Worm (Caenorhabditis elegans) whole organism, young adult: Measurements from ENCODE around the gene R07B7.8.

Source experiments
- B0019.2 ChIP-seq: fragments of 200-800 bp; sonication (Bioruptor generic); conservative IDR thresholded peaks from 2 replicates; pipeline ENCODE4 v1.3.6; 2022; ENCODE audit warnings: missing genetic modification reagents, missing genetic modification characterization, missing compliant biosample characterization
- B0035.1 ChIP-seq: sonication (generic microtip); optimal IDR thresholded peaks from 2 replicates; lab custom pipeline; 2016; ENCODE audit warnings: missing genetic modification characterization, mild to moderate bottlenecking, missing compliant biosample characterization, missing genotype, missing genetic modification reagents
- F33H1.4 ChIP-seq: fragments of 200-800 bp; sonication (Bioruptor generic); IDR thresholded peaks from 2 replicates; pipeline ENCODE4 v1.3.6; 2022; ENCODE audit warnings: missing genetic modification reagents, missing genetic modification characterization, missing compliant biosample characterization
- F39B2.1 ChIP-seq: fragments of 200-800 bp; sonication (Bioruptor generic); IDR thresholded peaks from 2 replicates; pipeline ENCODE4 v1.3.6; 2022; ENCODE audit warnings: missing genetic modification reagents, missing genetic modification characterization, missing compliant biosample characterization
- F49E8.2 ChIP-seq: sonication (generic microtip); optimal IDR thresholded peaks from 3 replicates; lab custom pipeline; 2017; ENCODE audit warnings: missing genetic modification characterization, mild to moderate bottlenecking, missing compliant biosample characterization, antibody characterized with exemption, moderate library complexity; ENCODE audit not compliant: insufficient read depth
- F57A8.1 ChIP-seq: fragments of 200-800 bp; sonication (Bioruptor generic); optimal IDR thresholded peaks from 2 replicates; lab custom pipeline; 2018; ENCODE audit warnings: mild to moderate bottlenecking, missing genetic modification characterization, moderate library complexity, missing compliant biosample characterization
- K12H6.12 ChIP-seq: fragments of 200-800 bp; sonication (Bioruptor generic); optimal IDR thresholded peaks from 2 replicates; lab custom pipeline; 2018; ENCODE audit warnings: mild to moderate bottlenecking, missing genetic modification characterization, missing compliant biosample characterization
- Y53G8AR.9 ChIP-seq: fragments of 200-800 bp; sonication (Bioruptor generic); conservative IDR thresholded peaks from 2 replicates; pipeline ENCODE4 v1.3.6; 2022; ENCODE audit warnings: missing genetic modification reagents, missing genetic modification characterization, missing compliant biosample characterization
- ZK185.1 ChIP-seq: sonication (generic microtip); optimal IDR thresholded peaks from 2 replicates; lab custom pipeline; 2016; ENCODE audit warnings: mild to moderate bottlenecking, missing genetic modification characterization, missing compliant biosample characterization; ENCODE audit not compliant: poor library complexity, severe bottlenecking
- akir-1 ChIP-seq: fragments of 200-800 bp; sonication (Bioruptor generic); optimal IDR thresholded peaks from 2 replicates; lab custom pipeline; 2018; ENCODE audit warnings: mild to moderate bottlenecking, missing genetic modification characterization, moderate library complexity, missing compliant biosample characterization
- ama-1 ChIP-seq, 3 experiments: fragments of 150-350 bp in 1 of 3; sonication (generic microtip) in 2 of 3; optimal IDR thresholded peaks; 2 replicates each; lab custom pipeline; 2014 to 2018; ENCODE audit warnings: missing biosample characterization in 2 of 3, missing genetic modification characterization in 2 of 3, missing genetic modification reagents in 2 of 3
- attf-5 ChIP-seq: fragments of 200-800 bp; sonication (Bioruptor generic); optimal IDR thresholded peaks from 2 replicates; lab custom pipeline; 2018; ENCODE audit warnings: mild to moderate bottlenecking, missing genetic modification characterization, missing compliant biosample characterization
- attf-6 ChIP-seq: fragments of 200-800 bp; sonication (Bioruptor generic); IDR thresholded peaks from 2 replicates; pipeline ENCODE4 v1.3.6; 2022; ENCODE audit warnings: missing genetic modification reagents, missing genetic modification characterization, missing compliant biosample characterization
- cebp-1 ChIP-seq, 2 experiments: fragments of 200-800 bp in 1 of 2; sonication (Bioruptor generic) in 1 of 2; sonication (generic microtip) in 1 of 2; IDR thresholded peaks in 1 of 2; optimal IDR thresholded peaks in 1 of 2; 2 replicates each; pipeline versions ENCODE4 v1.3.6 to Lab custom; 2017 to 2022; ENCODE audit warnings: missing compliant biosample characterization in 2 of 2, missing genetic modification characterization in 2 of 2, mild to moderate bottlenecking in 1 of 2, missing genetic modification reagents in 1 of 2, moderate library complexity in 1 of 2
- ceh-79 ChIP-seq: sonication (generic microtip); optimal IDR thresholded peaks from 2 replicates; lab custom pipeline; 2017; ENCODE audit warnings: mild to moderate bottlenecking, missing genetic modification characterization, missing compliant biosample characterization
- efl-1 ChIP-seq: fragments of 150-350 bp; optimal IDR thresholded peaks from 2 replicates; lab custom pipeline; 2014; ENCODE audit warnings: missing biosample characterization, missing genetic modification reagents, missing genetic modification characterization
- egrh-3 ChIP-seq: fragments of 200-800 bp; sonication (Bioruptor generic); IDR thresholded peaks from 2 replicates; pipeline ENCODE4 v1.3.6; 2022; ENCODE audit warnings: missing genetic modification reagents, missing genetic modification characterization, missing compliant biosample characterization
- ekl-4 ChIP-seq: fragments of 200-800 bp; sonication (Bioruptor generic); IDR thresholded peaks from 2 replicates; pipeline ENCODE4 v1.3.6; 2022; ENCODE audit warnings: missing genetic modification reagents, missing genetic modification characterization, missing compliant biosample characterization
- him-1 ChIP-seq: sonication (generic microtip); optimal IDR thresholded peaks from 2 replicates; lab custom pipeline; 2016; ENCODE audit warnings: missing genotype, missing genetic modification reagents, missing genetic modification characterization, missing compliant biosample characterization
- hmg-1.2 ChIP-seq: fragments of 200-800 bp; sonication (Bioruptor generic); IDR thresholded peaks from 2 replicates; pipeline ENCODE4 v1.3.6; 2022; ENCODE audit warnings: missing genetic modification reagents, missing genetic modification characterization, missing compliant biosample characterization
- hmg-20 ChIP-seq: fragments of 200-800 bp; sonication (Bioruptor generic); IDR thresholded peaks from 2 replicates; pipeline ENCODE4 v1.3.6; 2022; ENCODE audit warnings: missing genetic modification reagents, missing genetic modification characterization, missing compliant biosample characterization
- hrde-1 ChIP-seq: sonication (generic microtip); optimal IDR thresholded peaks from 2 replicates; lab custom pipeline; 2016; ENCODE audit warnings: missing genetic modification characterization, mild to moderate bottlenecking, missing compliant biosample characterization, moderate library complexity, missing genotype, missing genetic modification reagents, borderline replicate concordance
- hsf-1 ChIP-seq: fragments of 200-800 bp; sonication (Bioruptor generic); IDR thresholded peaks from 2 replicates; pipeline ENCODE4 v1.3.6; 2022; ENCODE audit warnings: missing genetic modification reagents, missing genetic modification characterization, missing compliant biosample characterization
- let-526 ChIP-seq: fragments of 200-800 bp; sonication (Bioruptor generic); IDR thresholded peaks from 2 replicates; pipeline ENCODE4 v1.3.6; 2022; ENCODE audit warnings: missing genetic modification reagents, missing genetic modification characterization, missing compliant biosample characterization
- let-607 ChIP-seq, 2 experiments: fragments of 200-800 bp in 1 of 2; sonication (Bioruptor generic) in 1 of 2; sonication (generic microtip) in 1 of 2; optimal IDR thresholded peaks; 2 replicates each; lab custom pipeline; 2016 to 2018; ENCODE audit warnings: mild to moderate bottlenecking in 2 of 2, missing compliant biosample characterization in 2 of 2, missing genetic modification characterization in 2 of 2, moderate library complexity in 2 of 2, missing genotype in 1 of 2
- lin-40 ChIP-seq: sonication (generic microtip); optimal IDR thresholded peaks from 2 replicates; lab custom pipeline; 2016; ENCODE audit warnings: missing genetic modification characterization, mild to moderate bottlenecking, missing compliant biosample characterization, missing genotype, missing genetic modification reagents
- lin-54 ChIP-seq: fragments of 200-800 bp; sonication (Bioruptor generic); optimal IDR thresholded peaks from 2 replicates; lab custom pipeline; 2018; ENCODE audit warnings: mild to moderate bottlenecking, missing genetic modification characterization, missing compliant biosample characterization
- lir-1 ChIP-seq: fragments of 200-800 bp; sonication (Bioruptor generic); conservative IDR thresholded peaks from 2 replicates; pipeline ENCODE4 v1.3.6; 2022; ENCODE audit warnings: missing genetic modification reagents, missing genetic modification characterization, missing compliant biosample characterization
- madf-3 ChIP-seq: fragments of 200-800 bp; sonication (Bioruptor generic); IDR thresholded peaks from 2 replicates; pipeline ENCODE4 v1.3.6; 2022; ENCODE audit warnings: missing genetic modification reagents, missing genetic modification characterization, missing compliant biosample characterization
- madf-6 ChIP-seq: fragments of 200-800 bp; sonication (Bioruptor generic); IDR thresholded peaks from 2 replicates; pipeline ENCODE4 v1.3.6; 2022; ENCODE audit warnings: missing genetic modification reagents, missing genetic modification characterization, missing compliant biosample characterization
- nfyb-1 ChIP-seq: fragments of 200-800 bp; sonication (Bioruptor generic); IDR thresholded peaks from 2 replicates; pipeline ENCODE4 v1.3.6; 2022; ENCODE audit warnings: missing genetic modification reagents, missing genetic modification characterization, missing compliant biosample characterization
- nhr-179 ChIP-seq: sonication (generic microtip); optimal IDR thresholded peaks from 2 replicates; lab custom pipeline; 2016; ENCODE audit warnings: mild to moderate bottlenecking, missing genetic modification characterization, missing compliant biosample characterization
- nhr-80 ChIP-seq: sonication (generic microtip); optimal IDR thresholded peaks from 2 replicates; lab custom pipeline; 2016; ENCODE audit warnings: missing genetic modification characterization, missing compliant biosample characterization
- repo-1 ChIP-seq: sonication (generic microtip); optimal IDR thresholded peaks from 2 replicates; lab custom pipeline; 2017; ENCODE audit warnings: mild to moderate bottlenecking, missing genetic modification characterization, missing compliant biosample characterization
- sdz-38 ChIP-seq: sonication (generic microtip); optimal IDR thresholded peaks from 2 replicates; lab custom pipeline; 2016; ENCODE audit warnings: missing genotype, missing genetic modification characterization, missing compliant biosample characterization
- sea-2 ChIP-seq: fragments of 200-800 bp; sonication (Bioruptor generic); IDR thresholded peaks from 2 replicates; pipeline ENCODE4 v1.3.6; 2022; ENCODE audit warnings: missing genetic modification characterization, missing compliant biosample characterization
- snpc-1.1 ChIP-seq: sonication (generic microtip); optimal IDR thresholded peaks from 2 replicates; lab custom pipeline; 2017; ENCODE audit warnings: missing genetic modification characterization, mild to moderate bottlenecking, missing compliant biosample characterization, antibody characterized with exemption, moderate library complexity, missing genotype, missing genetic modification reagents; ENCODE audit not compliant: insufficient read depth
- snpc-3.4 ChIP-seq: sonication (generic microtip); optimal IDR thresholded peaks from 2 replicates; lab custom pipeline; 2017; ENCODE audit warnings: missing genetic modification characterization, mild to moderate bottlenecking, missing compliant biosample characterization, antibody characterized with exemption, moderate library complexity, missing genotype, missing genetic modification reagents
- snpc-4 ChIP-seq, 5 experiments: fragments of 150-350 bp in 1 of 5; sonication (generic microtip) in 4 of 5; optimal IDR thresholded peaks; 2 replicates each; lab custom pipeline; 2014 to 2018; ENCODE audit warnings: missing genetic modification characterization in 5 of 5, missing biosample characterization in 3 of 5, antibody characterized with exemption in 2 of 5, mild to moderate bottlenecking in 2 of 5, missing compliant biosample characterization in 2 of 5, missing genotype in 2 of 5, moderate library complexity in 2 of 5, missing genetic modification reagents in 1 of 5
- ztf-26 ChIP-seq: sonication (generic microtip); optimal IDR thresholded peaks from 2 replicates; lab custom pipeline; 2017; ENCODE audit warnings: missing genetic modification characterization, missing compliant biosample characterization
- ztf-3 ChIP-seq: fragments of 200-800 bp; sonication (Bioruptor generic); optimal IDR thresholded peaks from 2 replicates; lab custom pipeline; 2018; ENCODE audit warnings: mild to moderate bottlenecking, missing genetic modification characterization, missing compliant biosample characterization

Gene R07B7.8

DNA sequence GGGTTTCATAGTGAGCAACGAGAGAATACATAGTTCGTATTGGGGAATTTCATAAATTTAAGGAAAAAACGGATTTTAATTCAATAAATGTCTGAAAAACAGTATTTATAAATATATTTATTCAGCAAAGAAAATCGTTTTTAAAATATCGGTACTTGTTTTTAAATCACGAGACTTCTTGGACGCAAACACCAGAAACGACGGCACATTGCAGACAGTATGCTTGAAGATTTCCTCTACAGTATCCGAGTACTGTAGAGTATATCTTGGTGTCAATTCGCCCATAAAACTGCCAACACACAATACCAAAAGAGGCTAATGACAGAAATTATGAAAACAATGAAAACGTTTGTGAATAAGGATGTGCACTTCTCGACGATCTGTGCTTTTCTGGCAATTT is 18.3 kb downstream of the R07B7.8 start (continued):
- TF ChIP-seq F33H1.4 (GFP tag; lab: Robert Waterston, UW) (0 out of 2 replicates have a peak, but pooled peaks have one; percentile 15), him-1 (tag; lab: Kevin White, UChicago) (no peak), hmg-20 (GFP tag; lab: Robert Waterston, UW) (no peak)

DNA sequence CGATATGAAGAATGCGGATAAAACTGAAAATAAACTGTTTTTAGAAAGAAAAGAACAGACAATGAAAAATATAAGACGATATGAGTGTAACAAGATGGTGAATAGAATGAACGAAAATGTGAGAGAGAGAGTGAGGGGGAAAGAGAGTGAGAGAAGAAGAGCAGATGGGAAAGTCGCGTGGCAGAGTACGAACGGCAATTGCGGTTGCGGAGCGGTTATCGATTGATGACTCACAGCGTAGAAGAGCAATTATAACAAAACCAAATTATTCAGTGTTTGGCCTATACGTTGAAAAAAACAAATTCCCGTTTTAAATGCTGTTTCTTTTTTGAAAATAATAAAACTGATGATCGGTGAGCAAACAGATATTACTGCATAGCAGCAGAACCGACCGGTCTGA is 18.7 kb downstream of the R07B7.8 start, which contains the start of gene pqn-53:
Gene pqn-53 (minus strand): TSS at position 23 of the 400 bp plus-strand sequence.
- TF ChIP-seq F33H1.4 (GFP tag; lab: Robert Waterston, UW) (no peak), lin-54 (peak; percentile 23), nhr-179 (tag; lab: Kevin White, UChicago) (no peak), ekl-4 (GFP tag; lab: Robert Waterston, UW) (0 out of 2 replicates have a peak, but pooled peaks have one; percentile 31), attf-5 (GFP tag; lab: Kevin White, UChicago) (peak; percentile 21), madf-3 (GFP tag; lab: Robert Waterston, UW) (0 out of 2 replicates have a peak, but pooled peaks have one; percentile 48), attf-6 (GFP tag; lab: Robert Waterston, UW) (0 out of 2 replicates have a peak, but pooled peaks have one; percentile 31), egrh-3 (GFP tag; lab: Robert Waterston, UW) (no peak), nhr-80 (peak; percentile 12), madf-6 (GFP tag; lab: Robert Waterston, UW) (0 out of 2 replicates have a peak, but pooled peaks have one; percentile 26), let-526 (GFP tag; lab: Robert Waterston, UW) (no peak), cebp-1 (GFP tag; IDR thresholded peaks at IDR 0.05; lab: Robert Waterston, UW) (no peak), cebp-1 (tag; optimal IDR thresholded peaks at IDR 0.05; lab: Kevin White, UChicago) (peak; percentile 36), B0019.2 (GFP tag; lab: Robert Waterston, UW) (no peak), lir-1 (GFP tag; lab: Robert Waterston, UW) (no peak), efl-1 (GFP tag; lab: Kevin White, UChicago) (no peak), hmg-1.2 (peak; percentile 26; the same call in 1 of the 2 replicates), hrde-1 (no peak), ZK185.1 (peak; percentile 8), Y53G8AR.9 (GFP tag; lab: Robert Waterston, UW) (no peak), repo-1 (tag; lab: Kevin White, UChicago) (no peak), F57A8.1 (GFP tag; lab: Kevin White, UChicago) (no peak), let-607 (tag; optimal IDR thresholded peaks at IDR 0.05; lab: Kevin White, UChicago) (no peak), ztf-3 (GFP tag; lab: Kevin White, UChicago) (no peak), F39B2.1 (GFP tag; lab: Robert Waterston, UW) (no peak), sdz-38 (tag; lab: Kevin White, UChicago) (no peak), hmg-20 (GFP tag; lab: Robert Waterston, UW) (no peak)

DNA sequence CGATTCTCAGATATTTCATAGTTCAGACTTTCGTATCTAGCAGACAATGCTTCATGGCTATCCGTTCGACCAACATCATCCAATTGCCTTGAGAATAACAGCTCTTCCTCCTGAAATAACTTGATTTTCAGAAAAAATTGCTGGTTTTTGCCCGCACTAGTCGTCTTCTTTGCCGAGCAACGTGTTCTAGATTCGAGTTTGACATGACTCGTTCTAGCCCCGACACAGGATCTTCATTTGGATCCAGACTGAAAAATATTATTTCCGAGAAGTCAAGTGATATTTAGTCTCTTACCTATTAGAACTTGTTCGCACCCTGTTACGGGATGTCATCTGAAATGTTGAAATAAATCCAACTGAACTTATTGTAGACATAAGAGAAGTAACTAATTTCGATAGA is 21.1 kb downstream of the R07B7.8 start, which contains the start of gene clh-6:
Gene clh-6 (minus strand): TSS at position 333 of the 400 bp plus-strand sequence.
- TF ChIP-seq hmg-20 (GFP tag; lab: Robert Waterston, UW) = no peak
- no peak for TF ChIP-seq ceh-79 (tag; lab: Kevin White, UChicago)
- TF ChIP-seq K12H6.12 (tag; lab: Kevin White, UChicago) = no peak
- TF ChIP-seq snpc-4 (GFP tag; optimal IDR thresholded peaks at IDR 0.05; lab: Kevin White, UChicago) = no peak
- peak in 1 of 4 experiments; percentile 18 for TF ChIP-seq snpc-4 (tag; optimal IDR thresholded peaks at IDR 0.05; lab: Kevin White, UChicago)
- TF ChIP-seq B0035.1 (tag; lab: Kevin White, UChicago) = peak; percentile 12
- 0 out of 2 replicates have a peak, but pooled peaks have one; percentile 40 for TF ChIP-seq ekl-4 (GFP tag; lab: Robert Waterston, UW)
- no peak for TF ChIP-seq sea-2 (GFP tag; lab: Robert Waterston, UW)
- TF ChIP-seq cebp-1 (GFP tag; IDR thresholded peaks at IDR 0.05; lab: Robert Waterston, UW) = no peak
- peak; percentile 35 for TF ChIP-seq cebp-1 (tag; optimal IDR thresholded peaks at IDR 0.05; lab: Kevin White, UChicago)
- TF ChIP-seq F49E8.2 (tag; lab: Kevin White, UChicago) = peak; percentile 12
- peak; percentile 38 for TF ChIP-seq ama-1 (optimal IDR thresholded peaks at IDR 0.05; lab: Kevin White, UChicago)
- peak; percentile 14 to 72 for TF ChIP-seq ama-1 (GFP tag; optimal IDR thresholded peaks at IDR 0.05; lab: Kevin White, UChicago)
- TF ChIP-seq attf-6 (GFP tag; lab: Robert Waterston, UW) = 0 out of 2 replicates have a peak, but pooled peaks have one; percentile 29
- peak; percentile 51 for TF ChIP-seq snpc-3.4 (tag; lab: Kevin White, UChicago)
- peak; percentile 28 for TF ChIP-seq akir-1
- TF ChIP-seq hsf-1 = peak; percentile 51; the same call in 1 of the 2 replicates
- TF ChIP-seq nfyb-1 (GFP tag; lab: Robert Waterston, UW) = peak; percentile 50; the same call in 1 of the 2 replicates
- no peak for TF ChIP-seq lin-40
- peak; percentile 36 for TF ChIP-seq ztf-26
- TF ChIP-seq madf-6 (GFP tag; lab: Robert Waterston, UW) = 0 out of 2 replicates have a peak, but pooled peaks have one; percentile 33
- TF ChIP-seq Y53G8AR.9 (GFP tag; lab: Robert Waterston, UW) = peak; percentile 69; the same call in 1 of the 2 replicates
- no peak for TF ChIP-seq snpc-1.1 (tag; lab: Kevin White, UChicago)
